Worm (Caenorhabditis elegans): ENCODE data around the gene T26A5.8.

The T26A5.8 gene

DNA sequence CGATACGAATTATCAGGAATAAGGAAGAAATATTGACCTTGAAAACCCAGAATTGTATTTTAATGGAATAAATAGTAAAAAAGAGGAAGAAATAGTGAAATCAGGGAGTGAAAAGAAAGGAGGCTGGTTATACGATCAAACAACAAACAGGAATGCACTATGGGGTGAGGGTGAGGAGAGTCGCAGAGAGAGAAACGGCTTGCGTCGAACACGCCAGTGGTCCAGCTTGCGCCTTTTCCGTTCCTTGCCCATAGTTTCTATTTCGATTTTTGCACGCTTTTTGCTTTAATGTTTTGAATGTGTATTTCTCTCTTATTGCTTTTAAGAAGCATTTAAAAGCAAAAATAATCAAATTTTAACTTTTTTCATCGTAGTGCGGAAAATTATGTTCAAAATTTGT lies 9.0 kb downstream of the T26A5.8 start (continued):
- TF ChIP-seq cey-2 (tag; optimal IDR thresholded peaks at IDR 0.05; ENCODE audit: borderline replicate concordance, insufficient read depth) (no peak), Y75B8A.6 (GFP tag; IDR thresholded peaks at IDR 0.05) (no peak), nhr-6 (tag; optimal IDR thresholded peaks at IDR 0.05) (peak; percentile 88), lsy-2 (tag; optimal IDR thresholded peaks at IDR 0.05) (peak; percentile 71 to 92), zfp-3 (GFP tag; conservative IDR thresholded peaks at IDR 0.05) (no peak), rbr-2 (tag; optimal IDR thresholded peaks at IDR 0.05) (peak; percentile 87), mdt-29 (GFP tag; IDR thresholded peaks at IDR 0.05) (no peak), set-16 (GFP tag; IDR thresholded peaks at IDR 0.05) (peak; percentile 21; the same call in 1 of the 2 replicates), zfp-2 (tag; optimal IDR thresholded peaks at IDR 0.05) (no peak), dmd-6 (GFP tag; IDR thresholded peaks at IDR 0.05) (peak; percentile 65), zag-1 (tag; optimal IDR thresholded peaks at IDR 0.05) (no peak), nhr-111 (GFP tag; optimal IDR thresholded peaks at IDR 0.05) (no peak), mdl-1 (tag; optimal IDR thresholded peaks at IDR 0.05) (peak in 1 of 2 experiments; percentile 66), daf-16 (GFP tag; optimal IDR thresholded peaks at IDR 0.05) (no peak), daf-16 (tag; optimal IDR thresholded peaks at IDR 0.05) (peak; percentile 67), nhr-237 (tag; optimal IDR thresholded peaks at IDR 0.05) (no peak), dmd-9 (GFP tag; IDR thresholded peaks at IDR 0.05) (no peak), nhr-11 (tag; optimal IDR thresholded peaks at IDR 0.05) (peak; percentile 82), mep-1 (tag; optimal IDR thresholded peaks at IDR 0.05) (peak; percentile 95), ces-1 (GFP tag; optimal IDR thresholded peaks at IDR 0.05) (no peak), Y105C5A.15 (GFP tag; IDR thresholded peaks at IDR 0.05) (no peak), mxl-3 (GFP tag; optimal IDR thresholded peaks at IDR 0.05) (peak; percentile 71), ztf-7 (tag; optimal IDR thresholded peaks at IDR 0.05) (no peak), php-3 (GFP tag; IDR thresholded peaks at IDR 0.05) (no peak), lin-29 (GFP tag; IDR thresholded peaks at IDR 0.05) (no peak), mxl-2 (GFP tag; conservative IDR thresholded peaks at IDR 0.05) (no peak), nhr-25 (tag; optimal IDR thresholded peaks at IDR 0.05; ENCODE audit: borderline replicate concordance, insufficient read depth) (peak; percentile 60), ctbp-1 (GFP tag; IDR thresholded peaks at IDR 0.05) (no peak), egl-27 (tag; optimal IDR thresholded peaks at IDR 0.05) (no peak), nhr-48 (tag; optimal IDR thresholded peaks at IDR 0.05) (peak; percentile 34), lin-13 (GFP tag; optimal IDR thresholded peaks at IDR 0.05) (peak; percentile 73), nhr-76 (tag; optimal IDR thresholded peaks at IDR 0.05) (no peak), ceh-44 (GFP tag; IDR thresholded peaks at IDR 0.05) (no peak), nhr-77 (tag; optimal IDR thresholded peaks at IDR 0.05) (peak; percentile 72), lin-1 (GFP tag; IDR thresholded peaks at IDR 0.05) (peak; percentile 66), fos-1 (tag; optimal IDR thresholded peaks at IDR 0.05) (no peak), aha-1 (tag) (peak; percentile 98), zip-11 (GFP tag; IDR thresholded peaks at IDR 0.05) (no peak), unc-39 (tag; optimal IDR thresholded peaks at IDR 0.05) (no peak), vab-7 (GFP tag; IDR thresholded peaks at IDR 0.05) (no peak), hlh-11 (tag; optimal IDR thresholded peaks at IDR 0.05) (peak; percentile 82), F49E8.2 (tag; optimal IDR thresholded peaks at IDR 0.05; ENCODE audit: borderline replicate concordance) (no peak), nhr-41 (GFP tag; IDR thresholded peaks at IDR 0.05) (no peak), hif-1 (tag; optimal IDR thresholded peaks at IDR 0.05) (peak in 1 of 2 experiments; percentile 88), gei-8 (GFP tag; optimal IDR thresholded peaks at IDR 0.05) (no peak), lin-15B (tag; optimal IDR thresholded peaks at IDR 0.05) (no peak), hlh-30 (tag; optimal IDR thresholded peaks at IDR 0.05; ENCODE audit: insufficient read depth) (peak; percentile 72), daf-19 (GFP tag; conservative IDR thresholded peaks at IDR 0.05) (no peak), unc-62 (GFP tag; optimal IDR thresholded peaks at IDR 0.05 in 1 of 2) (peak in 1 of 2 experiments; percentile 65), unc-62 (tag; optimal IDR thresholded peaks at IDR 0.05) (no peak), D1046.2 (GFP tag; IDR thresholded peaks at IDR 0.05) (no peak), skn-1 (tag; optimal IDR thresholded peaks at IDR 0.05) (no peak)
